Worm (Caenorhabditis elegans) whole organism, mixed stage, embryonic: Measurements from ENCODE around the gene F44F4.10.

Experiments
- blmp-1 ChIP-seq: fragments of 150-350 bp; optimal IDR thresholded peaks from 2 replicates; lab custom pipeline; 2014; ENCODE audit warnings: missing biosample characterization, missing genetic modification characterization
- ceh-83 ChIP-seq: fragments of 200-800 bp; sonication (Bioruptor generic); optimal IDR thresholded peaks from 2 replicates; lab custom pipeline; 2018; ENCODE audit warnings: mild to moderate bottlenecking, missing genetic modification characterization, missing compliant biosample characterization
- elt-1 ChIP-seq: sonication (generic microtip); optimal IDR thresholded peaks from 2 replicates; lab custom pipeline; 2017; ENCODE audit warnings: missing genetic modification characterization, mild to moderate bottlenecking, missing compliant biosample characterization, antibody characterized with exemption, moderate library complexity, borderline replicate concordance; ENCODE audit not compliant: insufficient read depth
- elt-3 ChIP-seq: fragments of 150-350 bp; optimal IDR thresholded peaks from 2 replicates; lab custom pipeline; 2014; ENCODE audit warnings: missing biosample characterization, missing genetic modification characterization
- lin-13 ChIP-seq: fragments of 150-350 bp; optimal IDR thresholded peaks from 2 replicates; lab custom pipeline; 2014; ENCODE audit warnings: missing biosample characterization, missing genetic modification characterization
- lsy-2 ChIP-seq: fragments of 150-350 bp; optimal IDR thresholded peaks from 2 replicates; lab custom pipeline; 2014; ENCODE audit warnings: missing biosample characterization, missing genetic modification characterization
- mep-1 ChIP-seq: fragments of 150-350 bp; optimal IDR thresholded peaks from 2 replicates; lab custom pipeline; 2017; ENCODE audit warnings: missing biosample characterization, missing genetic modification reagents, missing genetic modification characterization, inconsistent platforms
- nhr-76 ChIP-seq: sonication (generic microtip); optimal IDR thresholded peaks from 2 replicates; lab custom pipeline; 2017; ENCODE audit warnings: missing biosample characterization, missing genetic modification characterization
- snpc-4 ChIP-seq: fragments of 150-350 bp; optimal IDR thresholded peaks from 2 replicates; lab custom pipeline; 2014; ENCODE audit warnings: missing biosample characterization, missing genetic modification characterization
- unc-62 ChIP-seq: fragments of 150-350 bp; optimal IDR thresholded peaks from 2 replicates; lab custom pipeline; 2014; ENCODE audit warnings: missing biosample characterization, missing genetic modification reagents, missing genetic modification characterization
- ztf-11 ChIP-seq: fragments of 150-350 bp; optimal IDR thresholded peaks from 2 replicates; lab custom pipeline; 2014; ENCODE audit warnings: missing biosample characterization, missing genetic modification characterization

ce11 chrII:10959676-10960075, 42.6 kb upstream of the F44F4.10 start:
- no peak for TF ChIP-seq mep-1 (tag; lab: Kevin White, UChicago)
- no peak for TF ChIP-seq lin-13 (tag; lab: Kevin White, UChicago)
- peak; percentile 72 for TF ChIP-seq unc-62 (GFP tag; lab: Kevin White, UChicago)
- TF ChIP-seq lsy-2 (tag; lab: Kevin White, UChicago), result no peak
- TF ChIP-seq ztf-11, result no peak
- no peak for TF ChIP-seq elt-1
- TF ChIP-seq ceh-83 (GFP tag; lab: Kevin White, UChicago), result no peak
- TF ChIP-seq snpc-4 (tag; lab: Kevin White, UChicago), result no peak
- no peak for TF ChIP-seq nhr-76
- TF ChIP-seq elt-3 (tag; lab: Kevin White, UChicago), result peak; percentile 66
- no peak for TF ChIP-seq blmp-1 (tag; lab: Kevin White, UChicago)
